Fruit fly (Drosophila melanogaster) whole organism, embryonic: ENCODE results near the gene CG32354.
A peak's percentile ranks its signal among the peaks of the same experiment; 100 is the strongest.

Experiments
- Asciz ChIP-seq: fragments of 200-800 bp; sonication (Bioruptor generic); optimal IDR thresholded peaks from 2 replicates; lab custom pipeline; 2017; ENCODE audit warnings: missing biosample characterization, mild to moderate bottlenecking, missing genetic modification characterization, missing genetic modification reagents
- CG10209 ChIP-seq: fragments of 200-800 bp; sonication (Bioruptor generic); optimal IDR thresholded peaks from 3 replicates; lab custom pipeline; 2017; ENCODE audit warnings: missing biosample characterization, mild to moderate bottlenecking, missing genetic modification characterization, missing genetic modification reagents
- CG10543 ChIP-seq: fragments of 200-800 bp; sonication (Bioruptor generic); optimal IDR thresholded peaks from 3 replicates; lab custom pipeline; 2017; ENCODE audit warnings: missing biosample characterization, mild to moderate bottlenecking, missing genetic modification characterization, moderate library complexity
- CG10979 ChIP-seq: fragments of 200-800 bp; sonication (Bioruptor generic); optimal IDR thresholded peaks from 2 replicates; lab custom pipeline; 2018; ENCODE audit warnings: missing biosample characterization, mild to moderate bottlenecking, missing genetic modification characterization, moderate library complexity
- CG11695 ChIP-seq: fragments of 200-800 bp; sonication (Bioruptor generic); IDR thresholded peaks from 3 replicates; pipeline ENCODE4 v1.3.6; 2022; ENCODE audit warnings: missing biosample characterization, missing genetic modification characterization
- CG12744 ChIP-seq: fragments of 200-800 bp; sonication (Bioruptor generic); optimal IDR thresholded peaks from 2 replicates; lab custom pipeline; 2016; ENCODE audit warnings: missing biosample characterization, missing genetic modification characterization
- CG14860 ChIP-seq: fragments of 200-800 bp; sonication (Bioruptor generic); IDR thresholded peaks from 3 replicates; pipeline ENCODE4 v1.3.6; 2022; ENCODE audit warnings: missing biosample characterization, missing genetic modification characterization; ENCODE audit not compliant: partially characterized antibody
- CG1529 ChIP-seq: fragments of 200-800 bp; sonication (Bioruptor generic); optimal IDR thresholded peaks from 3 replicates; lab custom pipeline; 2018; ENCODE audit warnings: missing biosample characterization, missing genetic modification characterization
- CG1647 ChIP-seq: fragments of 200-800 bp; sonication (Bioruptor generic); optimal IDR thresholded peaks from 3 replicates; lab custom pipeline; 2016; ENCODE audit warnings: missing biosample characterization, missing genetic modification characterization
- CG16815 ChIP-seq: fragments of 200-800 bp; sonication (Bioruptor generic); optimal IDR thresholded peaks from 3 replicates; lab custom pipeline; 2017; ENCODE audit warnings: missing biosample characterization, mild to moderate bottlenecking, missing genetic modification characterization
- CG17359 ChIP-seq: fragments of 200-800 bp; sonication (Bioruptor generic); optimal IDR thresholded peaks from 3 replicates; lab custom pipeline; 2018; ENCODE audit warnings: missing biosample characterization, mild to moderate bottlenecking, missing genetic modification characterization, moderate library complexity
- CG18262 ChIP-seq: fragments of 200-800 bp; optimal IDR thresholded peaks from 3 replicates; lab custom pipeline; 2019; ENCODE audit warnings: missing biosample characterization, mild to moderate bottlenecking, missing genetic modification characterization, moderate library complexity
- CG30403 ChIP-seq: fragments of 200-800 bp; sonication (Bioruptor generic); optimal IDR thresholded peaks from 3 replicates; lab custom pipeline; 2016; ENCODE audit warnings: missing biosample characterization, missing genetic modification characterization
- CG32772 ChIP-seq: fragments of 200-800 bp; sonication (Bioruptor generic); IDR thresholded peaks from 2 replicates; pipeline ENCODE4 v1.3.6; 2022; ENCODE audit warnings: missing biosample characterization, missing genetic modification characterization
- CG4424 ChIP-seq: fragments of 200-800 bp; sonication (Bioruptor generic); optimal IDR thresholded peaks from 3 replicates; lab custom pipeline; 2016; ENCODE audit warnings: missing biosample characterization, missing genetic modification characterization
- CG4617 ChIP-seq: fragments of 200-800 bp; sonication (Bioruptor generic); optimal IDR thresholded peaks from 3 replicates; lab custom pipeline; 2016; ENCODE audit warnings: missing biosample characterization, missing genetic modification characterization, borderline replicate concordance
- CG4854 ChIP-seq: fragments of 200-800 bp; sonication (Bioruptor generic); optimal IDR thresholded peaks from 2 replicates; lab custom pipeline; 2016; ENCODE audit warnings: missing biosample characterization, missing genetic modification characterization, inconsistent platforms
- CG8281 ChIP-seq: fragments of 200-800 bp; sonication (Bioruptor generic); optimal IDR thresholded peaks from 2 replicates; lab custom pipeline; 2018; ENCODE audit warnings: missing biosample characterization, mild to moderate bottlenecking, missing genetic modification characterization, moderate library complexity
- CG8388 ChIP-seq: fragments of 200-800 bp; sonication (Bioruptor generic); optimal IDR thresholded peaks from 2 replicates; lab custom pipeline; 2019; ENCODE audit warnings: missing biosample characterization, mild to moderate bottlenecking, missing genetic modification characterization, moderate library complexity
- CG9727 ChIP-seq: fragments of 200-800 bp; sonication (Bioruptor generic); optimal IDR thresholded peaks from 3 replicates; lab custom pipeline; 2017; ENCODE audit warnings: missing biosample characterization, mild to moderate bottlenecking, missing genetic modification characterization
- CG9797 ChIP-seq: fragments of 200-800 bp; sonication (Bioruptor generic); optimal IDR thresholded peaks from 3 replicates; lab custom pipeline; 2018; ENCODE audit warnings: missing biosample characterization, mild to moderate bottlenecking, missing genetic modification characterization
- Camta ChIP-seq: fragments of 200-800 bp; sonication (Bioruptor generic); optimal IDR thresholded peaks from 2 replicates; lab custom pipeline; 2016; ENCODE audit warnings: missing biosample characterization, missing genetic modification characterization
- Drgx ChIP-seq: fragments of 200-800 bp; sonication (Bioruptor generic); IDR thresholded peaks from 2 replicates; pipeline ENCODE4 v1.3.6; 2022; ENCODE audit warnings: missing biosample characterization, missing genetic modification characterization
- E2f2 ChIP-seq: fragments of 200-800 bp; sonication (Bioruptor generic); IDR thresholded peaks from 2 replicates; pipeline ENCODE4 v1.3.6; 2022; ENCODE audit warnings: missing biosample characterization, missing genetic modification characterization
- Elba2 ChIP-seq: fragments of 200-800 bp; sonication (Bioruptor generic); optimal IDR thresholded peaks from 3 replicates; lab custom pipeline; 2016; ENCODE audit warnings: missing biosample characterization, missing genetic modification characterization
- Ets65A ChIP-seq: fragments of 200-800 bp; sonication (Bioruptor generic); peaks from one replicate; lab custom pipeline; 2016; ENCODE audit warnings: missing biosample characterization, missing genetic modification characterization
- Fer2 ChIP-seq: fragments of 200-800 bp; sonication (Bioruptor generic); optimal IDR thresholded peaks from 2 replicates; lab custom pipeline; 2018; ENCODE audit warnings: missing biosample characterization, mild to moderate bottlenecking, missing genetic modification characterization, moderate library complexity
- MTF-1 ChIP-seq: fragments of 200-800 bp; sonication (Bioruptor generic); optimal IDR thresholded peaks from 2 replicates; lab custom pipeline; 2018; ENCODE audit warnings: missing biosample characterization, mild to moderate bottlenecking, missing genetic modification characterization, borderline replicate concordance
- Max ChIP-seq: fragments of 200-800 bp; sonication (Bioruptor generic); optimal IDR thresholded peaks from 2 replicates; lab custom pipeline; 2016; ENCODE audit warnings: missing biosample characterization, mild to moderate bottlenecking, missing genetic modification characterization
- Oli ChIP-seq: fragments of 200-800 bp; sonication (Bioruptor generic); optimal IDR thresholded peaks from 2 replicates; lab custom pipeline; 2018; ENCODE audit warnings: missing biosample characterization, mild to moderate bottlenecking, missing genetic modification characterization, moderate library complexity
- Sry-β ChIP-seq: fragments of 200-800 bp; sonication (Bioruptor generic); optimal IDR thresholded peaks from 2 replicates; lab custom pipeline; 2018; ENCODE audit warnings: missing biosample characterization, mild to moderate bottlenecking, missing genetic modification characterization, moderate library complexity
- Trl ChIP-seq, 3 experiments: fragments of >200 bp in 2 of 3; fragments of 200-800 bp in 1 of 3; sonication (Bioruptor generic) in 1 of 3; optimal IDR thresholded peaks; 2 replicates in 1 of 3; 3 replicates in 2 of 3; lab custom pipeline; 2016 to 2017; ENCODE audit warnings: missing biosample characterization in 1 of 3, missing genetic modification characterization in 1 of 3
- Xbp1 ChIP-seq: fragments of 200-800 bp; sonication (Bioruptor generic); optimal IDR thresholded peaks from 3 replicates; lab custom pipeline; 2016; ENCODE audit warnings: missing biosample characterization, mild to moderate bottlenecking, missing genetic modification characterization
- Xrp1 ChIP-seq: fragments of 200-800 bp; sonication (Bioruptor generic); IDR thresholded peaks from 2 replicates; pipeline ENCODE4 v1.3.6; 2022; ENCODE audit warnings: missing biosample characterization, missing genetic modification characterization
- bcd ChIP-seq: fragments of 200-800 bp; sonication (Bioruptor generic); optimal IDR thresholded peaks from 2 replicates; lab custom pipeline; 2017; ENCODE audit warnings: missing biosample characterization, mild to moderate bottlenecking, missing genetic modification characterization
- bsh ChIP-seq, 2 experiments: fragments of 200-800 bp; sonication (Bioruptor generic); optimal IDR thresholded peaks; 2 replicates each; lab custom pipeline; 2017 to 2018; ENCODE audit warnings: mild to moderate bottlenecking in 2 of 2, missing biosample characterization in 2 of 2, missing genetic modification characterization in 2 of 2, moderate library complexity in 1 of 2
- dm ChIP-seq: fragments of 200-800 bp; sonication (Bioruptor generic); optimal IDR thresholded peaks from 3 replicates; lab custom pipeline; 2016; ENCODE audit warnings: missing biosample characterization, missing genetic modification characterization
- lilli ChIP-seq: fragments of 200-800 bp; sonication (Bioruptor generic); optimal IDR thresholded peaks from 3 replicates; lab custom pipeline; 2016; ENCODE audit warnings: missing biosample characterization, missing genetic modification characterization
- lmd ChIP-seq: fragments of 200-800 bp; sonication (Bioruptor generic); IDR thresholded peaks from 2 replicates; pipeline ENCODE4 v1.3.6; 2022; ENCODE audit warnings: missing biosample characterization, missing genetic modification characterization
- nerfin-1 ChIP-seq: fragments of 200-800 bp; sonication (Bioruptor generic); optimal IDR thresholded peaks from 3 replicates; lab custom pipeline; 2019; ENCODE audit warnings: missing biosample characterization, mild to moderate bottlenecking, missing genetic modification characterization, moderate library complexity
- phol ChIP-seq: fragments of 200-800 bp; sonication (Bioruptor generic); optimal IDR thresholded peaks from 3 replicates; lab custom pipeline; 2018; ENCODE audit warnings: missing biosample characterization, mild to moderate bottlenecking, missing genetic modification characterization, moderate library complexity
- pzg ChIP-seq: fragments of 200-800 bp; sonication (Bioruptor generic); optimal IDR thresholded peaks from 3 replicates; lab custom pipeline; 2018; ENCODE audit warnings: missing biosample characterization, mild to moderate bottlenecking, missing genetic modification characterization, moderate library complexity
- row ChIP-seq: fragments of 200-800 bp; sonication (Bioruptor generic); IDR thresholded peaks from 3 replicates; pipeline ENCODE4 v1.3.6; 2022; ENCODE audit warnings: missing biosample characterization, missing genetic modification characterization
- salm ChIP-seq: fragments of 200-800 bp; sonication (Bioruptor generic); optimal IDR thresholded peaks from 2 replicates; lab custom pipeline; 2018; ENCODE audit warnings: missing biosample characterization, mild to moderate bottlenecking, missing genetic modification characterization
- scrt ChIP-seq: fragments of 200-800 bp; sonication (Bioruptor generic); optimal IDR thresholded peaks from 2 replicates; lab custom pipeline; 2018; ENCODE audit warnings: missing biosample characterization, mild to moderate bottlenecking, missing genetic modification characterization, moderate library complexity
- sd ChIP-seq: fragments of 200-800 bp; sonication (Bioruptor generic); optimal IDR thresholded peaks from 3 replicates; lab custom pipeline; 2018; ENCODE audit warnings: missing biosample characterization, mild to moderate bottlenecking, missing genetic modification characterization, moderate library complexity
- sisA ChIP-seq: fragments of 200-800 bp; sonication (Bioruptor generic); IDR thresholded peaks from 2 replicates; pipeline ENCODE4 v1.3.6; 2022; ENCODE audit warnings: missing biosample characterization, missing genetic modification characterization

The CG32354 gene

dm6 chr3L:8418984-8419383, 3.0 kb downstream of the CG32354 start (continued):
- TF ChIP-seq dm = no peak
- TF ChIP-seq Xrp1 (GFP tag; lab: Robert Waterston, UW) = peak; percentile 34; the same call in 1 of the 2 replicates
- peak; percentile 93 for TF ChIP-seq Drgx (GFP tag; lab: Robert Waterston, UW)
- TF ChIP-seq Asciz = peak; percentile 2
- TF ChIP-seq CG10543 (GFP tag; lab: Kevin White, UChicago) = no peak
- peak; percentile 16 for TF ChIP-seq bcd
- TF ChIP-seq Trl (optimal IDR thresholded peaks at IDR 0.05; lab: Kevin White, UChicago) = no peak
- TF ChIP-seq Trl (GFP tag; optimal IDR thresholded peaks at IDR 0.05; lab: Kevin White, UChicago) = no peak
- peak; percentile 25 for TF ChIP-seq CG18262 (tag; lab: Kevin White, UChicago)
- peak; percentile 43 to 62 for TF ChIP-seq bsh (GFP tag; optimal IDR thresholded peaks at IDR 0.05; lab: Kevin White, UChicago)
- TF ChIP-seq Ets65A (GFP tag; lab: Kevin White, UChicago) = peak; percentile 1
- TF ChIP-seq CG1529 (GFP tag; lab: Kevin White, UChicago) = peak; percentile 2
- 0 out of 2 replicates have a peak, but pooled peaks have one; percentile 19 for TF ChIP-seq sisA (GFP tag; lab: Robert Waterston, UW)
- TF ChIP-seq lmd (GFP tag; lab: Robert Waterston, UW) = peak; percentile 43
- no peak for TF ChIP-seq CG1647 (GFP tag; lab: Kevin White, UChicago)
- TF ChIP-seq CG8388 (GFP tag; lab: Kevin White, UChicago) = peak; percentile 9
- TF ChIP-seq, all 482 proteins: peak for 47

- TF ChIP-seq Camta (no peak), CG14860 (GFP tag; lab: Robert Waterston, UW) (no peak), CG32772 (GFP tag; lab: Robert Waterston, UW) (no peak), Ets65A (GFP tag; lab: Kevin White, UChicago) (peak; percentile 30)
These were observed 9.3 kb downstream of the CG32354 start, which contains the start of the genes Oseg1 and mtrm for dm6 chr3L:8412725-8413124. Oseg1 (minus strand) TSS chr3L:8412825. mtrm (plus strand) TSS chr3L:8413012.

dm6 chr3L:8411439-8411897, 10.5 kb downstream of the CG32354 start, which contains the start of gene Exo70:
Exo70 (plus strand) TSS chr3L:8411851.
- TF ChIP-seq sd (tag; lab: Kevin White, UChicago) (peak; percentile 82), scrt (GFP tag; lab: Kevin White, UChicago) (peak; percentile 67), CG4854 (GFP tag; lab: Kevin White, UChicago) (peak; percentile 92), CG4424 (GFP tag; lab: Kevin White, UChicago) (no peak), CG11695 (GFP tag; lab: Robert Waterston, UW) (no peak), CG4617 (GFP tag; lab: Kevin White, UChicago) (peak; percentile 48), Elba2 (GFP tag; lab: Kevin White, UChicago) (peak; percentile 71), MTF-1 (no peak), phol (tag; lab: Kevin White, UChicago) (peak; percentile 65), salm (peak; percentile 13), CG10979 (tag; lab: Kevin White, UChicago) (peak; percentile 15), E2f2 (peak; percentile 15; the same call in 1 of the 2 replicates), CG17359 (tag; lab: Kevin White, UChicago) (peak; percentile 63), CG12744 (GFP tag; lab: Kevin White, UChicago) (no peak), CG9797 (GFP tag; lab: Kevin White, UChicago) (peak; percentile 63), CG9727 (GFP tag; lab: Kevin White, UChicago) (peak; percentile 4), Fer2 (tag; lab: Kevin White, UChicago) (no peak), Max (GFP tag; lab: Kevin White, UChicago) (peak; percentile 23), row (peak; percentile 85), CG16815 (GFP tag; lab: Kevin White, UChicago) (no peak), CG30403 (GFP tag; lab: Kevin White, UChicago) (peak; percentile 32), Xbp1 (GFP tag; lab: Kevin White, UChicago) (peak; percentile 36), Sry-β (GFP tag; lab: Kevin White, UChicago) (peak; percentile 95), lilli (GFP tag; lab: Kevin White, UChicago) (no peak), CG10209 (GFP tag; lab: Kevin White, UChicago) (no peak), Oli (tag; lab: Kevin White, UChicago) (no peak), nerfin-1 (peak; percentile 84), pzg (peak; percentile 51), CG8281 (tag; lab: Kevin White, UChicago) (peak; percentile 42)
